Fruit fly (Drosophila melanogaster) whole organism, prepupa: ENCODE measurements around the gene stv.
A peak's percentile ranks its signal among the peaks of the same experiment; 100 is the strongest.

Experiments
- Blimp-1 ChIP-seq: fragments of 200-800 bp; sonication (Bioruptor generic); optimal IDR thresholded peaks from 3 replicates; lab custom pipeline; 2017; ENCODE audit warnings: missing biosample characterization, missing genetic modification characterization, mild to moderate bottlenecking, moderate library complexity, missing genetic modification reagents
- CG10631 ChIP-seq: fragments of 200-800 bp; sonication (Bioruptor generic); optimal IDR thresholded peaks from 2 replicates; lab custom pipeline; 2016; ENCODE audit warnings: missing biosample characterization, missing genetic modification characterization
- CG11294 ChIP-seq: fragments of 200-800 bp; sonication (Bioruptor generic); IDR thresholded peaks from 2 replicates; pipeline ENCODE4 v1.3.6; 2022; ENCODE audit warnings: missing biosample characterization, missing genetic modification characterization
- CG11762 ChIP-seq: fragments of 200-800 bp; sonication (Bioruptor generic); optimal IDR thresholded peaks from 3 replicates; lab custom pipeline; 2016; ENCODE audit warnings: missing biosample characterization, missing genetic modification characterization; ENCODE audit not compliant: insufficient read depth
- CG11902 ChIP-seq: fragments of 200-800 bp; sonication (Bioruptor generic); optimal IDR thresholded peaks from 3 replicates; lab custom pipeline; 2016; ENCODE audit warnings: missing biosample characterization, missing genetic modification characterization
- CG15336 ChIP-seq: fragments of 200-800 bp; sonication (Bioruptor generic); IDR thresholded peaks from 2 replicates; pipeline ENCODE4 v1.3.6; 2022; ENCODE audit warnings: missing biosample characterization, missing genetic modification characterization
- CG1621 ChIP-seq: fragments of 200-800 bp; sonication (Bioruptor generic); optimal IDR thresholded peaks from 3 replicates; lab custom pipeline; 2018; ENCODE audit warnings: missing biosample characterization, mild to moderate bottlenecking, missing genetic modification characterization
- CG16779 ChIP-seq: fragments of 200-800 bp; sonication (Bioruptor generic); optimal IDR thresholded peaks from 3 replicates; lab custom pipeline; 2017; ENCODE audit warnings: missing biosample characterization, mild to moderate bottlenecking, missing genetic modification characterization
- CG3032 ChIP-seq: fragments of 200-800 bp; optimal IDR thresholded peaks from 2 replicates; lab custom pipeline; 2019; ENCODE audit warnings: missing biosample characterization, mild to moderate bottlenecking, missing genetic modification characterization, moderate library complexity
- CG32006 ChIP-seq: fragments of 200-800 bp; sonication (Bioruptor generic); optimal IDR thresholded peaks from 3 replicates; lab custom pipeline; 2017; ENCODE audit warnings: missing biosample characterization, mild to moderate bottlenecking, missing genetic modification characterization
- CG6163 ChIP-seq: fragments of 200-800 bp; sonication (Bioruptor generic); IDR thresholded peaks from 3 replicates; pipeline ENCODE4 v1.3.6; 2022; ENCODE audit warnings: missing biosample characterization, missing genetic modification characterization
- CG6792 ChIP-seq: fragments of 200-800 bp; sonication (Bioruptor generic); optimal IDR thresholded peaks from 3 replicates; lab custom pipeline; 2016; ENCODE audit warnings: missing biosample characterization, missing genetic modification characterization
- CG6808 ChIP-seq: fragments of 200-800 bp; sonication (Bioruptor generic); optimal IDR thresholded peaks from 3 replicates; lab custom pipeline; 2017; ENCODE audit warnings: missing biosample characterization, missing genetic modification characterization, mild to moderate bottlenecking, moderate library complexity, missing genetic modification reagents
- CG6854 ChIP-seq: fragments of 200-800 bp; sonication (Bioruptor generic); optimal IDR thresholded peaks from 2 replicates; lab custom pipeline; 2017; ENCODE audit warnings: missing biosample characterization, mild to moderate bottlenecking, missing genetic modification characterization
- CG7368 ChIP-seq: fragments of 200-800 bp; sonication (Bioruptor generic); optimal IDR thresholded peaks from 3 replicates; lab custom pipeline; 2016; ENCODE audit warnings: missing biosample characterization, missing genetic modification characterization
- CG8119 ChIP-seq: fragments of 200-800 bp; sonication (Bioruptor generic); IDR thresholded peaks from 3 replicates; pipeline ENCODE4 v1.3.6; 2022; ENCODE audit warnings: missing biosample characterization, missing genetic modification characterization
- CG8319 ChIP-seq: fragments of 200-800 bp; sonication (Bioruptor generic); optimal IDR thresholded peaks from 3 replicates; lab custom pipeline; 2016; ENCODE audit warnings: missing biosample characterization, missing genetic modification characterization
- CG9139 ChIP-seq: fragments of 200-800 bp; sonication (Bioruptor generic); optimal IDR thresholded peaks from 3 replicates; lab custom pipeline; 2017; ENCODE audit warnings: missing biosample characterization, mild to moderate bottlenecking, missing genetic modification characterization
- Ets21C ChIP-seq: fragments of 200-800 bp; sonication (Bioruptor generic); optimal IDR thresholded peaks from 3 replicates; lab custom pipeline; 2016; ENCODE audit warnings: missing biosample characterization, missing genetic modification characterization
- Gug ChIP-seq: fragments of 200-800 bp; sonication (Bioruptor generic); IDR thresholded peaks from 2 replicates; pipeline ENCODE4 v1.3.6; 2022; ENCODE audit warnings: missing biosample characterization, missing genetic modification characterization
- Hr38 ChIP-seq: sonication (Bioruptor generic); optimal IDR thresholded peaks from 2 replicates; lab custom pipeline; 2016; ENCODE audit warnings: missing biosample characterization, missing genetic modification characterization
- Hr39 ChIP-seq: fragments of 200-800 bp; sonication (Bioruptor generic); optimal IDR thresholded peaks from 2 replicates; lab custom pipeline; 2016; ENCODE audit warnings: missing biosample characterization, missing genetic modification characterization
- Smox ChIP-seq: fragments of 200-800 bp; sonication (Bioruptor generic); optimal IDR thresholded peaks from 3 replicates; lab custom pipeline; 2016; ENCODE audit warnings: missing biosample characterization, missing genetic modification characterization
- Sox14 ChIP-seq: fragments of 200-800 bp; sonication (Bioruptor generic); optimal IDR thresholded peaks from 3 replicates; lab custom pipeline; 2016; ENCODE audit warnings: missing biosample characterization, missing genetic modification characterization
- Sox15 ChIP-seq: fragments of 200-800 bp; sonication (Bioruptor generic); optimal IDR thresholded peaks from 3 replicates; lab custom pipeline; 2016; ENCODE audit warnings: missing biosample characterization, missing genetic modification characterization
- achi ChIP-seq: fragments of 200-800 bp; sonication (Bioruptor generic); optimal IDR thresholded peaks from 3 replicates; lab custom pipeline; 2016; ENCODE audit warnings: missing biosample characterization, missing genetic modification characterization
- cyc ChIP-seq: fragments of 200-800 bp; sonication (Bioruptor generic); optimal IDR thresholded peaks from 3 replicates; lab custom pipeline; 2016; ENCODE audit warnings: missing biosample characterization, missing genetic modification characterization
- dac ChIP-seq: fragments of 200-800 bp; sonication (Bioruptor generic); optimal IDR thresholded peaks from 2 replicates; lab custom pipeline; 2017; ENCODE audit warnings: missing biosample characterization, mild to moderate bottlenecking, missing genetic modification characterization
- dsx ChIP-seq: fragments of 200-800 bp; optimal IDR thresholded peaks from 3 replicates; lab custom pipeline; 2019; ENCODE audit warnings: missing biosample characterization, mild to moderate bottlenecking, missing genetic modification characterization, moderate library complexity; ENCODE audit not compliant: poor library complexity, severe bottlenecking
- eg ChIP-seq: fragments of 200-800 bp; sonication (Bioruptor generic); IDR thresholded peaks from 3 replicates; pipeline ENCODE4 v1.3.6; 2022; ENCODE audit warnings: missing biosample characterization, missing genetic modification characterization
- esn ChIP-seq: fragments of 200-800 bp; sonication (Bioruptor generic); optimal IDR thresholded peaks from 2 replicates; lab custom pipeline; 2016; ENCODE audit warnings: missing biosample characterization, mild to moderate bottlenecking, missing genetic modification characterization, moderate library complexity
- fd59A ChIP-seq: fragments of 200-800 bp; sonication (Bioruptor generic); optimal IDR thresholded peaks from 2 replicates; lab custom pipeline; 2017; ENCODE audit warnings: missing biosample characterization, mild to moderate bottlenecking, missing genetic modification characterization, missing genetic modification reagents
- fd85E ChIP-seq: fragments of 200-800 bp; sonication (Bioruptor generic); optimal IDR thresholded peaks from 3 replicates; lab custom pipeline; 2016; ENCODE audit warnings: missing biosample characterization, missing genetic modification characterization
- fkh ChIP-seq: fragments of 200-800 bp; sonication (Bioruptor generic); optimal IDR thresholded peaks from 3 replicates; lab custom pipeline; 2017; ENCODE audit warnings: missing biosample characterization, mild to moderate bottlenecking, missing genetic modification characterization, moderate library complexity
- lz ChIP-seq: fragments of 200-800 bp; sonication (Bioruptor generic); optimal IDR thresholded peaks from 3 replicates; lab custom pipeline; 2016; ENCODE audit warnings: missing biosample characterization, missing genetic modification characterization
- salr ChIP-seq, 2 experiments: fragments of 200-800 bp; sonication (Bioruptor generic); optimal IDR thresholded peaks; 3 replicates each; lab custom pipeline; 2016 to 2018; ENCODE audit warnings: missing biosample characterization in 2 of 2, missing genetic modification characterization in 2 of 2, mild to moderate bottlenecking in 1 of 2
- spab ChIP-seq: fragments of 200-800 bp; sonication (Bioruptor generic); optimal IDR thresholded peaks from 2 replicates; lab custom pipeline; 2017; ENCODE audit warnings: missing biosample characterization, mild to moderate bottlenecking, missing genetic modification characterization, missing genetic modification reagents
- ss ChIP-seq, 2 experiments: fragments of 200-800 bp; sonication (Bioruptor generic); optimal IDR thresholded peaks; 2 replicates in 1 of 2; 3 replicates in 1 of 2; lab custom pipeline; 2017 to 2018; ENCODE audit warnings: mild to moderate bottlenecking in 2 of 2, missing biosample characterization in 2 of 2, missing genetic modification characterization in 2 of 2, moderate library complexity in 1 of 2
- topi ChIP-seq: fragments of 200-800 bp; sonication (Bioruptor generic); optimal IDR thresholded peaks from 3 replicates; lab custom pipeline; 2016; ENCODE audit warnings: missing biosample characterization, missing genetic modification characterization
- vri ChIP-seq: fragments of 200-800 bp; sonication (Bioruptor generic); optimal IDR thresholded peaks from 3 replicates; lab custom pipeline; 2016; ENCODE audit warnings: missing biosample characterization, mild to moderate bottlenecking, missing genetic modification characterization

stv gene

dm6 chr3L:13499932-13500719 is 22.8 kb downstream of the stv start (continued):
- peak; percentile 46; the same call in 1 of the 2 replicates for TF ChIP-seq Gug (GFP tag; lab: Robert Waterston, UW)
- TF ChIP-seq esn (GFP tag; lab: Kevin White, UChicago), result peak; percentile 95
- peak; percentile 85 for TF ChIP-seq CG3032 (tag; lab: Kevin White, UChicago)
- TF ChIP-seq CG8319 (GFP tag; lab: Kevin White, UChicago), result peak; percentile 61
- peak; percentile 84 for TF ChIP-seq fd59A (GFP tag; lab: Kevin White, UChicago)
- no peak for TF ChIP-seq fkh (GFP tag; lab: Kevin White, UChicago)
- no peak for TF ChIP-seq achi
- TF ChIP-seq CG6792 (GFP tag; lab: Kevin White, UChicago), result peak; percentile 82
- no peak for TF ChIP-seq CG10631 (GFP tag; lab: Kevin White, UChicago)

dm6 chr3L:13502484-13503109 is 25.3 kb downstream of the stv start, which contains the start of gene Spt20:
TSS of gene Spt20 (plus strand) at chr3L:13502707.
- TF ChIP-seq CG15336, result 0 out of 2 replicates have a peak, but pooled peaks have one; percentile 17
- no peak for TF ChIP-seq CG11902 (GFP tag; lab: Kevin White, UChicago)
- peak; percentile 26; the same call in 1 of the 3 replicates for TF ChIP-seq CG6163
- TF ChIP-seq Gug (GFP tag; lab: Robert Waterston, UW), result 0 out of 2 replicates have a peak, but pooled peaks have one; percentile 18
- TF ChIP-seq, all 60 proteins: peak for 3

dm6 chr3L:13503631-13504030 is 26.3 kb downstream of the stv start:
- TF ChIP-seq fd85E, result no peak
- no peak for TF ChIP-seq CG32006 (GFP tag; lab: Kevin White, UChicago)
- TF ChIP-seq eg, result no peak
- TF ChIP-seq CG15336, result no peak
- no peak for TF ChIP-seq CG1621 (tag; lab: Kevin White, UChicago)
- TF ChIP-seq fkh (GFP tag; lab: Kevin White, UChicago), result no peak
- no peak for TF ChIP-seq ss (GFP tag; optimal IDR thresholded peaks at IDR 0.05; lab: Kevin White, UChicago)
- no peak for TF ChIP-seq dac

dm6 chr3L:13513112-13513538 is 35.8 kb downstream of the stv start, which contains the start of the genes Vps36 and Liprin-beta:
TSS of gene Vps36 (minus strand) at chr3L:13513112.
TSS of gene Liprin-beta (plus strand) at chr3L:13513254.
- TF ChIP-seq Ets21C (peak; percentile 92), Hr39 (GFP tag; lab: Kevin White, UChicago) (peak; percentile 96), esn (GFP tag; lab: Kevin White, UChicago) (peak; percentile 96), CG6163 (peak; percentile 85), CG9139 (GFP tag; lab: Kevin White, UChicago) (no peak), CG11762 (no peak), Sox15 (GFP tag; lab: Kevin White, UChicago) (peak; percentile 86), Sox14 (GFP tag; lab: Kevin White, UChicago) (peak; percentile 92), spab (GFP tag; lab: Kevin White, UChicago) (no peak), CG16779 (tag; lab: Kevin White, UChicago) (no peak), topi (GFP tag; lab: Kevin White, UChicago) (peak; percentile 84), Blimp-1 (GFP tag; lab: Kevin White, UChicago) (no peak), CG8119 (peak; percentile 61), dsx (GFP tag; lab: Kevin White, UChicago) (no peak), CG6808 (GFP tag; lab: Kevin White, UChicago) (no peak), CG1621 (tag; lab: Kevin White, UChicago) (no peak), eg (peak; percentile 70; the same call in 2 of the 3 replicates), Gug (GFP tag; lab: Robert Waterston, UW) (peak; percentile 83), cyc (GFP tag; lab: Kevin White, UChicago) (peak; percentile 89), lz (peak; percentile 92), CG7368 (GFP tag; lab: Kevin White, UChicago) (peak; percentile 71), vri (no peak), CG6792 (GFP tag; lab: Kevin White, UChicago) (peak; percentile 82), salr (GFP tag; optimal IDR thresholded peaks at IDR 0.05; lab: Kevin White, UChicago) (peak in 1 of 2 experiments; percentile 60), achi (no peak), CG11294 (GFP tag; lab: Robert Waterston, UW) (peak; percentile 78; the same call in 1 of the 2 replicates), fkh (GFP tag; lab: Kevin White, UChicago) (no peak), fd85E (no peak), CG6854 (no peak), CG10631 (GFP tag; lab: Kevin White, UChicago) (no peak), Hr38 (peak; percentile 78), Smox (GFP tag; lab: Kevin White, UChicago) (peak; percentile 85)
